Worm (Caenorhabditis elegans) whole organism, late embryonic: ENCODE results near the gene cdd-1.

ENCODE experiments used
- F13H6.1 ChIP-seq: sonication (generic microtip); optimal IDR thresholded peaks from 2 replicates; lab custom pipeline; 2016; ENCODE audit warnings: missing genetic modification characterization, missing compliant biosample characterization
- ama-1 ChIP-seq: fragments of 150-350 bp; optimal IDR thresholded peaks from 2 replicates; lab custom pipeline; 2014
- hlh-15 ChIP-seq: sonication (generic microtip); optimal IDR thresholded peaks from 2 replicates; lab custom pipeline; 2016; ENCODE audit warnings: missing genetic modification characterization, missing compliant biosample characterization
- tbx-2 ChIP-seq: sonication (generic microtip); optimal IDR thresholded peaks from 2 replicates; lab custom pipeline; 2016; ENCODE audit warnings: missing genetic modification characterization, missing compliant biosample characterization
- unc-3 ChIP-seq, 2 experiments: fragments of 200-800 bp in 1 of 2; sonication (Bioruptor generic) in 1 of 2; sonication (generic microtip) in 1 of 2; conservative IDR thresholded peaks in 1 of 2; optimal IDR thresholded peaks in 1 of 2; 2 replicates each; pipeline versions ENCODE4 v1.3.6 to Lab custom; 2016 to 2022; ENCODE audit warnings: missing compliant biosample characterization in 2 of 2, missing genetic modification characterization in 2 of 2, missing genetic modification reagents in 1 of 2

DNA sequence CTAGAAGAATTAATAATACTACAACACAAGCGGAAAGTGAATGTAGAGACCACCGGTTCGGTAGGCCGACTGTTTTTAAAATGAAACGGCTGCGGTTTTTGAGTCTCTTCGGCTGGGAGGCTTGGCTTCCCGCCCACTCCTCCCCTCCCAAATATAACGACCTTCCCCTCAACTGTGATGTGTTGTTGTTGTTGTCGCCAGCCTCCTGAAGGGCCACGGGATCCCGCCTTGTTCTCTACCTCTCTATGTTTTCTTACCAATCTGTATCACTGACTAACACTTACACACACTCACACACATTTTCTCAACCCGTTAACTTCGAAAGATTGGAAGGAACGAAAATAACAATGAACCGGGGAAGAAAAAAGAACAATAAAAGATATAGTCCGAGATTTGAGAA lies 22.6 kb upstream of the cdd-1 start:
- TF ChIP-seq tbx-2: no peak
- no peak for TF ChIP-seq F13H6.1
- TF ChIP-seq ama-1 (lab: Kevin White, UChicago): no peak
- TF ChIP-seq hlh-15: no peak
- no peak for TF ChIP-seq unc-3 (GFP tag; conservative IDR thresholded peaks at IDR 0.05; lab: Robert Waterston, UW)
- no peak for TF ChIP-seq unc-3 (tag; optimal IDR thresholded peaks at IDR 0.05; lab: Kevin White, UChicago)
